Worm (Caenorhabditis elegans) whole organism, midembryonic: ENCODE measurements around the gene rab-37.

ENCODE experiments used
- T22C8.4 ChIP-seq: fragments of 200-800 bp; sonication (Bioruptor generic); IDR thresholded peaks from 2 replicates; pipeline ENCODE4 v1.3.6; 2022; ENCODE audit warnings: missing genetic modification characterization, missing compliant biosample characterization
- ztf-23 ChIP-seq: fragments of 200-800 bp; sonication (Bioruptor generic); IDR thresholded peaks from 2 replicates; pipeline ENCODE4 v1.3.6; 2022; ENCODE audit warnings: missing genetic modification reagents, missing genetic modification characterization, missing compliant biosample characterization

DNA sequence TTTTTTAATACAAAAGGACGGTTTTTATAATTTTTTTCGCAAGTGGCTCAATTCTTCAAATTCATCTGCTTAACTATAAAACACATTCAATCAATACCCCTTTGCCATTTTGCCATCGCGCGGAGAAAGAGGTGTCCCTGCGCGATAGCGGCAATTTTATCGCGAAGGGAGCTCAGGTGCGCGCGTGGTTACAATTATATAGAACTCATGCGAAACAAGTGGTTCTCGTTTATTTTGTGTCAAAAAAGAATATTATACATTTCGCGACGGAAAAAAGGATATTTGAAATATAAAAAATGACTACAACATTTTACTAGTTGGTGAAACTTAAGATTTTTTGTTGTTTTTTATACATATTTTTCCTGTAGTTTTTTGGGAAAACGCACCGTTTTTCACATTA lies 26.5 kb downstream of the rab-37 start:
- TF ChIP-seq ztf-23 (peak; percentile 92), T22C8.4 (peak; percentile 100)
